Fruit fly (Drosophila melanogaster) whole organism, wandering third instar larva: ENCODE results near the gene CG5521.
A peak's percentile ranks its signal among the peaks of the same experiment; 100 is the strongest.

Source experiments
- Dfd ChIP-seq: fragments of >200 bp; optimal IDR thresholded peaks from 2 replicates; lab custom pipeline; 2017; ENCODE audit warnings: missing biosample characterization, missing genetic modification characterization
- Dif ChIP-seq: fragments of 200-275, 200-300 bp; sonication (Bioruptor generic); optimal IDR thresholded peaks from 2 replicates; lab custom pipeline; 2018; ENCODE audit warnings: missing biosample characterization, missing genetic modification characterization; ENCODE audit not compliant: partially characterized antibody
- dmrt93B ChIP-seq: fragments of 200-800 bp; sonication (Bioruptor generic); optimal IDR thresholded peaks from 2 replicates; lab custom pipeline; 2018; ENCODE audit warnings: missing biosample characterization, mild to moderate bottlenecking, missing genetic modification characterization
- dsf ChIP-seq: sonication (Bioruptor generic); optimal IDR thresholded peaks from 2 replicates; lab custom pipeline; 2016; ENCODE audit warnings: missing biosample characterization, missing genetic modification characterization, borderline replicate concordance

DNA sequence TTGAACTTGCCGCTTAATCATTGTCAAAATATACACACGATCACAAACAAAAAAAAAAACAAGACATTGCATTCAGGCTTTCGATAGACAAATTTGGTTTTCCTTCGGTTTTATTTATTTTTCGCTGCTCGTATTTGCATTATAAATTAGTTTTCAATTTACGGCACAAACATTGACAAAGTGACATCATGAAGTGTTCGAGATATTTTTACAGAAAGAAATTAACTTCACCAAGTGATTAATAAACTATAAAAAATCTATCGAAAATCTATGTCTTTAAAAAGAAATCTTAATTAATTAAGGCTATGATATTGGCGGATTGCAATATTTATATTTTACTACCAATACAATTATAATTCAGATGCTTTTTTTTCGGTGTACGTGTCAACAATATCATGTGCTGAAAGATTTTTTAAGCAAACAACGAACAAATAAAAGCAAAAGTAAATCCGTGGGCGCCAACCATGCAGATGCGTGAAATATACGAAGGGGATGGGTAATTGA lies 42.8 kb upstream of the CG5521 start:
- TF ChIP-seq Dfd: no peak
- no peak for TF ChIP-seq Dif (GFP tag; lab: Kevin White, UChicago)
- TF ChIP-seq dmrt93B (GFP tag; lab: Kevin White, UChicago): peak; percentile 56
- TF ChIP-seq dsf (GFP tag; lab: Kevin White, UChicago): no peak
